Worm (Caenorhabditis elegans) whole organism, L3 larva: ENCODE results near the gene rde-11.

Source experiments
- lin-15B ChIP-seq: fragments of 150-350 bp; optimal IDR thresholded peaks from 2 replicates; lab custom pipeline; 2014; ENCODE audit warnings: missing biosample characterization, missing genetic modification characterization
- unc-62 ChIP-seq: fragments of 150-350 bp; sonication (generic microtip); optimal IDR thresholded peaks from 4 replicates; lab custom pipeline; 2014; ENCODE audit warnings: missing biosample characterization, missing genetic modification reagents, missing genetic modification characterization

- TF ChIP-seq unc-62 (GFP tag; lab: Kevin White, UChicago) (no peak), lin-15B (tag; lab: Kevin White, UChicago) (no peak)
Measured at ce11 chrIV:13089671-13090242, 15.2 kb upstream of the rde-11 start.
